Worm (Caenorhabditis elegans): ENCODE measurements around the gene sdz-21.

sdz-21 gene

ce11 chrIII:5705228-5705888 lies 48.5 kb upstream of the sdz-21 start, which contains the start of gene swp-1:
swp-1 (minus strand) TSS chrIII:5705525.
- TF ChIP-seq nfya-1 (tag; optimal IDR thresholded peaks at IDR 0.05; ENCODE audit: insufficient read depth) (no peak), nhr-77 (tag; optimal IDR thresholded peaks at IDR 0.05) (no peak), unc-62 (GFP tag; optimal IDR thresholded peaks at IDR 0.05) (no peak), fkh-10 (GFP tag; optimal IDR thresholded peaks at IDR 0.05) (no peak), nhr-11 (tag; optimal IDR thresholded peaks at IDR 0.05) (no peak), nhr-28 (tag; optimal IDR thresholded peaks at IDR 0.05) (no peak), tbx-2 (tag; optimal IDR thresholded peaks at IDR 0.05) (no peak), pha-4 (tag; optimal IDR thresholded peaks at IDR 0.05) (no peak), R02D3.7 (tag; optimal IDR thresholded peaks at IDR 0.05) (no peak), snpc-4 (tag; optimal IDR thresholded peaks at IDR 0.05) (no peak), eor-1 (tag; optimal IDR thresholded peaks at IDR 0.05) (no peak), nhr-25 (tag; optimal IDR thresholded peaks at IDR 0.05) (no peak), nhr-237 (tag; optimal IDR thresholded peaks at IDR 0.05) (no peak), fkh-2 (tag; optimal IDR thresholded peaks at IDR 0.05) (no peak), mml-1 (tag; optimal IDR thresholded peaks at IDR 0.05) (no peak)

ce11 chrIII:5701491-5701890 lies 44.6 kb upstream of the sdz-21 start:
- TF ChIP-seq ceh-16 (tag; optimal IDR thresholded peaks at IDR 0.05) (no peak), ZK546.5 (tag; optimal IDR thresholded peaks at IDR 0.05) (no peak), elt-1 (tag; optimal IDR thresholded peaks at IDR 0.05) (no peak), mdl-1 (tag; optimal IDR thresholded peaks at IDR 0.05) (no peak), pqm-1 (tag; optimal IDR thresholded peaks at IDR 0.05) (no peak), sea-2 (GFP tag; optimal IDR thresholded peaks at IDR 0.05) (no peak), zag-1 (tag; optimal IDR thresholded peaks at IDR 0.05) (no peak)

- no peak for TF ChIP-seq tbx-2 (tag; optimal IDR thresholded peaks at IDR 0.05)
- TF ChIP-seq unc-62 (GFP tag; optimal IDR thresholded peaks at IDR 0.05): no peak
- no peak for TF ChIP-seq aly-2 (tag; optimal IDR thresholded peaks at IDR 0.05)
- no peak for TF ChIP-seq R02D3.7 (tag; optimal IDR thresholded peaks at IDR 0.05)
- no peak for TF ChIP-seq elt-1 (tag; optimal IDR thresholded peaks at IDR 0.05)
- TF ChIP-seq nhr-67 (tag; optimal IDR thresholded peaks at IDR 0.05): no peak
- TF ChIP-seq lin-39 (tag; optimal IDR thresholded peaks at IDR 0.05): peak; percentile 30
- TF ChIP-seq snpc-4 (tag; optimal IDR thresholded peaks at IDR 0.05): peak; percentile 79
- TF ChIP-seq fkh-10 (GFP tag; optimal IDR thresholded peaks at IDR 0.05): no peak
- TF ChIP-seq egl-5 (tag; optimal IDR thresholded peaks at IDR 0.05): peak; percentile 21
- TF ChIP-seq nhr-23 (tag; optimal IDR thresholded peaks at IDR 0.05): peak; percentile 12
- TF ChIP-seq fos-1 (tag; optimal IDR thresholded peaks at IDR 0.05): no peak
- no peak for TF ChIP-seq mdl-1 (tag; optimal IDR thresholded peaks at IDR 0.05)
- TF ChIP-seq ztf-11 (tag; optimal IDR thresholded peaks at IDR 0.05): no peak
- TF ChIP-seq zag-1 (tag; optimal IDR thresholded peaks at IDR 0.05): no peak
- no peak for TF ChIP-seq mml-1 (tag; optimal IDR thresholded peaks at IDR 0.05)
- TF ChIP-seq lin-15B (tag; optimal IDR thresholded peaks at IDR 0.05): peak; percentile 46
- peak; percentile 5 for TF ChIP-seq elt-2 (tag; optimal IDR thresholded peaks at IDR 0.05)
- no peak for TF ChIP-seq eor-1 (tag; optimal IDR thresholded peaks at IDR 0.05)
- no peak for TF ChIP-seq nhr-12 (tag; optimal IDR thresholded peaks at IDR 0.05)
- no peak for TF ChIP-seq sea-2 (GFP tag; optimal IDR thresholded peaks at IDR 0.05)
- TF ChIP-seq nhr-77 (tag; optimal IDR thresholded peaks at IDR 0.05): no peak
- peak; percentile 53 for TF ChIP-seq nfya-1 (tag; optimal IDR thresholded peaks at IDR 0.05; ENCODE audit: insufficient read depth)
- no peak for TF ChIP-seq skn-1 (tag; optimal IDR thresholded peaks at IDR 0.05)
- peak; percentile 60 for TF ChIP-seq pha-4 (tag; optimal IDR thresholded peaks at IDR 0.05)
- TF ChIP-seq nhr-25 (tag; optimal IDR thresholded peaks at IDR 0.05): no peak
- TF ChIP-seq ceh-9 (tag; optimal IDR thresholded peaks at IDR 0.05): no peak
- peak; percentile 27 for TF ChIP-seq hmg-11 (tag; optimal IDR thresholded peaks at IDR 0.05)
- TF ChIP-seq fkh-2 (tag; optimal IDR thresholded peaks at IDR 0.05): no peak
- no peak for TF ChIP-seq ama-1 (optimal IDR thresholded peaks at IDR 0.05)
- no peak for TF ChIP-seq ZK546.5 (tag; optimal IDR thresholded peaks at IDR 0.05)
These were observed 41.3 kb upstream of the sdz-21 start, which contains the start of the genes lgg-3 and rgs-5 for ce11 chrIII:5697963-5698730. lgg-3 (minus strand) TSS chrIII:5698013. rgs-5 (plus strand) TSS chrIII:5698555.
